Fruit fly (Drosophila melanogaster) whole organism, embryonic: ENCODE results near the gene CG5191.
A peak's percentile ranks its signal among the peaks of the same experiment; 100 is the strongest.

Experiments used
- Atf-2 ChIP-seq: fragments of 200-800 bp; sonication (Bioruptor generic); optimal IDR thresholded peaks from 2 replicates; lab custom pipeline; 2016; ENCODE audit warnings: missing biosample characterization, missing genetic modification characterization
- B-H1 ChIP-seq: fragments of 200-800 bp; sonication (Bioruptor generic); IDR thresholded peaks from 3 replicates; pipeline ENCODE4 v1.3.6; 2022; ENCODE audit warnings: missing biosample characterization, missing genetic modification characterization
- Bteb2 ChIP-seq: fragments of 200-800 bp; sonication (Bioruptor generic); optimal IDR thresholded peaks from 2 replicates; lab custom pipeline; 2016; ENCODE audit warnings: missing biosample characterization, missing genetic modification characterization
- C15 ChIP-seq: fragments of 200-800 bp; sonication (Bioruptor generic); IDR thresholded peaks from 3 replicates; pipeline ENCODE4 v1.3.6; 2022; ENCODE audit warnings: missing biosample characterization, missing genetic modification characterization
- CG1024 ChIP-seq: fragments of 200-800 bp; sonication (Bioruptor generic); IDR thresholded peaks from 2 replicates; pipeline ENCODE4 v1.3.6; 2022; ENCODE audit warnings: missing biosample characterization, missing genetic modification characterization
- CG10366 ChIP-seq: fragments of 200-800 bp; sonication (Bioruptor generic); IDR thresholded peaks from 2 replicates; pipeline ENCODE4 v1.3.6; 2022; ENCODE audit warnings: missing biosample characterization, missing genetic modification characterization
- CG10543 ChIP-seq: fragments of 200-800 bp; sonication (Bioruptor generic); optimal IDR thresholded peaks from 3 replicates; lab custom pipeline; 2017; ENCODE audit warnings: missing biosample characterization, mild to moderate bottlenecking, missing genetic modification characterization, moderate library complexity
- CG1233 ChIP-seq: fragments of 200-800 bp; sonication (Bioruptor generic); optimal IDR thresholded peaks from 4 replicates; lab custom pipeline; 2018; ENCODE audit warnings: missing biosample characterization, mild to moderate bottlenecking, missing genetic modification characterization
- CG14860 ChIP-seq: fragments of 200-800 bp; sonication (Bioruptor generic); IDR thresholded peaks from 3 replicates; pipeline ENCODE4 v1.3.6; 2022; ENCODE audit warnings: missing biosample characterization, missing genetic modification characterization; ENCODE audit not compliant: partially characterized antibody
- CG1529 ChIP-seq: fragments of 200-800 bp; sonication (Bioruptor generic); optimal IDR thresholded peaks from 3 replicates; lab custom pipeline; 2018; ENCODE audit warnings: missing biosample characterization, missing genetic modification characterization
- CG1647 ChIP-seq: fragments of 200-800 bp; sonication (Bioruptor generic); optimal IDR thresholded peaks from 3 replicates; lab custom pipeline; 2016; ENCODE audit warnings: missing biosample characterization, missing genetic modification characterization
- CG18011 ChIP-seq: fragments of 200-800 bp; sonication (Bioruptor generic); optimal IDR thresholded peaks from 2 replicates; lab custom pipeline; 2017; ENCODE audit warnings: missing biosample characterization, missing genetic modification characterization, mild to moderate bottlenecking, moderate library complexity, missing genotype
- CG31388 ChIP-seq: fragments of 200-800 bp; sonication (Bioruptor generic); optimal IDR thresholded peaks from 2 replicates; lab custom pipeline; 2016; ENCODE audit warnings: missing biosample characterization, missing genetic modification characterization
- CG4404 ChIP-seq: fragments of 200-800 bp; sonication (Bioruptor generic); IDR thresholded peaks from 2 replicates; pipeline ENCODE4 v1.3.6; 2022; ENCODE audit warnings: missing biosample characterization, missing genetic modification characterization
- CG4854 ChIP-seq: fragments of 200-800 bp; sonication (Bioruptor generic); optimal IDR thresholded peaks from 2 replicates; lab custom pipeline; 2016; ENCODE audit warnings: missing biosample characterization, missing genetic modification characterization, inconsistent platforms
- CG6175 ChIP-seq: fragments of 200-800 bp; sonication (Bioruptor generic); IDR thresholded peaks from 3 replicates; pipeline ENCODE4 v1.3.6; 2022; ENCODE audit warnings: missing biosample characterization, missing genetic modification characterization
- CG7987 ChIP-seq: fragments of 200-800 bp; sonication (Bioruptor generic); optimal IDR thresholded peaks from 2 replicates; lab custom pipeline; 2018; ENCODE audit warnings: missing biosample characterization, mild to moderate bottlenecking, missing genetic modification characterization, moderate library complexity
- CG9215 ChIP-seq: fragments of 200-800 bp; sonication (Bioruptor generic); IDR thresholded peaks from 2 replicates; pipeline ENCODE4 v1.3.6; 2022; ENCODE audit warnings: missing biosample characterization, missing genetic modification characterization
- CG9797 ChIP-seq: fragments of 200-800 bp; sonication (Bioruptor generic); optimal IDR thresholded peaks from 3 replicates; lab custom pipeline; 2018; ENCODE audit warnings: missing biosample characterization, mild to moderate bottlenecking, missing genetic modification characterization
- Dfd ChIP-seq, 2 experiments: fragments of >200 bp; optimal IDR thresholded peaks; 2 replicates each; lab custom pipeline; 2017; ENCODE audit warnings: missing biosample characterization in 2 of 2, missing genetic modification characterization in 2 of 2
- E2f1 ChIP-seq: fragments of 200-800 bp; sonication (Bioruptor generic); IDR thresholded peaks from 2 replicates; pipeline ENCODE4 v1.3.6; 2022; ENCODE audit warnings: missing biosample characterization, missing genetic modification characterization
- Mrtf ChIP-seq: fragments of 200-800 bp; sonication (Bioruptor generic); IDR thresholded peaks from 3 replicates; pipeline ENCODE4 v1.3.6; 2022; ENCODE audit warnings: missing biosample characterization, missing genetic modification characterization
- Nf-YA ChIP-seq: fragments of 200-800 bp; sonication (Bioruptor generic); IDR thresholded peaks from 2 replicates; pipeline ENCODE4 v1.3.6; 2022; ENCODE audit warnings: missing biosample characterization, missing genetic modification characterization
- Ptx1 ChIP-seq: fragments of 200-800 bp; sonication (Bioruptor generic); IDR thresholded peaks from 2 replicates; pipeline ENCODE4 v1.3.6; 2022; ENCODE audit warnings: missing biosample characterization, missing genetic modification characterization
- Taf1 ChIP-seq: fragments of 200-800 bp; sonication (Bioruptor generic); IDR thresholded peaks from 2 replicates; pipeline ENCODE4 v1.3.6; 2022; ENCODE audit warnings: missing biosample characterization, missing genetic modification characterization
- Trl ChIP-seq, 3 experiments: fragments of >200 bp in 2 of 3; fragments of 200-800 bp in 1 of 3; sonication (Bioruptor generic) in 1 of 3; optimal IDR thresholded peaks; 2 replicates in 1 of 3; 3 replicates in 2 of 3; lab custom pipeline; 2016 to 2017; ENCODE audit warnings: missing biosample characterization in 1 of 3, missing genetic modification characterization in 1 of 3
- Usf ChIP-seq: fragments of 200-800 bp; sonication (Bioruptor generic); optimal IDR thresholded peaks from 2 replicates; lab custom pipeline; 2017; ENCODE audit warnings: missing genotype, missing biosample characterization, missing genetic modification characterization
- Vsx1 ChIP-seq: fragments of 200-800 bp; sonication (Bioruptor generic); optimal IDR thresholded peaks from 2 replicates; lab custom pipeline; 2017; ENCODE audit warnings: missing biosample characterization, mild to moderate bottlenecking, missing genetic modification characterization, missing genetic modification reagents
- cwo ChIP-seq: fragments of 200-800 bp; sonication (Bioruptor generic); optimal IDR thresholded peaks from 3 replicates; lab custom pipeline; 2017; ENCODE audit warnings: missing biosample characterization, missing genetic modification characterization, mild to moderate bottlenecking, moderate library complexity, missing genetic modification reagents
- dpn ChIP-seq, 2 experiments: fragments of 200-800 bp; sonication (Bioruptor generic); optimal IDR thresholded peaks; 3 replicates each; lab custom pipeline; 2016; ENCODE audit warnings: missing biosample characterization in 2 of 2, missing genetic modification characterization in 2 of 2
- fd64A ChIP-seq: fragments of 200-800 bp; sonication (Bioruptor generic); optimal IDR thresholded peaks from 3 replicates; lab custom pipeline; 2018; ENCODE audit warnings: missing biosample characterization, mild to moderate bottlenecking, missing genetic modification characterization
- grau ChIP-seq: fragments of 200-800 bp; optimal IDR thresholded peaks from 3 replicates; lab custom pipeline; 2019; ENCODE audit warnings: missing biosample characterization, mild to moderate bottlenecking, missing genetic modification characterization, moderate library complexity
- kay ChIP-seq: fragments of 200-800 bp; sonication (Bioruptor generic); optimal IDR thresholded peaks from 2 replicates; lab custom pipeline; 2016; ENCODE audit warnings: missing biosample characterization, missing genetic modification characterization
- pan ChIP-seq, 4 experiments: fragments of >200 bp in 3 of 4; fragments of 200-800 bp in 1 of 4; sonication (Bioruptor generic) in 1 of 4; optimal IDR thresholded peaks in 3 of 4; IDR thresholded peaks in 1 of 4; 2 replicates each; pipeline versions ENCODE4 v1.3.6 to Lab custom; 2017 to 2022; ENCODE audit warnings: missing biosample characterization in 2 of 4, missing genetic modification characterization in 2 of 4, mixed read lengths in 1 of 4
- phol ChIP-seq: fragments of 200-800 bp; sonication (Bioruptor generic); optimal IDR thresholded peaks from 3 replicates; lab custom pipeline; 2018; ENCODE audit warnings: missing biosample characterization, mild to moderate bottlenecking, missing genetic modification characterization, moderate library complexity
- psq ChIP-seq: fragments of 200-800 bp; sonication (Bioruptor generic); optimal IDR thresholded peaks from 2 replicates; lab custom pipeline; 2017; ENCODE audit warnings: missing biosample characterization, missing genetic modification characterization
- sc ChIP-seq, 3 experiments: fragments of >200 bp in 2 of 3; fragments of 200-800 bp in 1 of 3; sonication (Bioruptor generic) in 1 of 3; optimal IDR thresholded peaks; 2 replicates in 2 of 3; 3 replicates in 1 of 3; lab custom pipeline; 2017; ENCODE audit warnings: mild to moderate bottlenecking in 1 of 3, missing biosample characterization in 1 of 3, missing genetic modification characterization in 1 of 3, missing genetic modification reagents in 1 of 3
- stwl ChIP-seq: fragments of 200-800 bp; sonication (Bioruptor generic); optimal IDR thresholded peaks from 3 replicates; lab custom pipeline; 2018; ENCODE audit warnings: missing biosample characterization, mild to moderate bottlenecking, missing genetic modification characterization, moderate library complexity
- ttk ChIP-seq: fragments of 200-800 bp; sonication (Bioruptor generic); IDR thresholded peaks from 2 replicates; pipeline ENCODE4 v2.1.2; 2022; ENCODE audit warnings: missing biosample characterization, missing genetic modification characterization
- usp ChIP-seq: fragments of >200 bp; optimal IDR thresholded peaks from 2 replicates; lab custom pipeline; 2017; ENCODE audit warnings: missing biosample characterization, missing genetic modification characterization
- zf30C ChIP-seq: fragments of 200-800 bp; sonication (Bioruptor generic); optimal IDR thresholded peaks from 3 replicates; lab custom pipeline; 2018; ENCODE audit warnings: missing biosample characterization, mild to moderate bottlenecking, missing genetic modification characterization

Gene CG5191

DNA sequence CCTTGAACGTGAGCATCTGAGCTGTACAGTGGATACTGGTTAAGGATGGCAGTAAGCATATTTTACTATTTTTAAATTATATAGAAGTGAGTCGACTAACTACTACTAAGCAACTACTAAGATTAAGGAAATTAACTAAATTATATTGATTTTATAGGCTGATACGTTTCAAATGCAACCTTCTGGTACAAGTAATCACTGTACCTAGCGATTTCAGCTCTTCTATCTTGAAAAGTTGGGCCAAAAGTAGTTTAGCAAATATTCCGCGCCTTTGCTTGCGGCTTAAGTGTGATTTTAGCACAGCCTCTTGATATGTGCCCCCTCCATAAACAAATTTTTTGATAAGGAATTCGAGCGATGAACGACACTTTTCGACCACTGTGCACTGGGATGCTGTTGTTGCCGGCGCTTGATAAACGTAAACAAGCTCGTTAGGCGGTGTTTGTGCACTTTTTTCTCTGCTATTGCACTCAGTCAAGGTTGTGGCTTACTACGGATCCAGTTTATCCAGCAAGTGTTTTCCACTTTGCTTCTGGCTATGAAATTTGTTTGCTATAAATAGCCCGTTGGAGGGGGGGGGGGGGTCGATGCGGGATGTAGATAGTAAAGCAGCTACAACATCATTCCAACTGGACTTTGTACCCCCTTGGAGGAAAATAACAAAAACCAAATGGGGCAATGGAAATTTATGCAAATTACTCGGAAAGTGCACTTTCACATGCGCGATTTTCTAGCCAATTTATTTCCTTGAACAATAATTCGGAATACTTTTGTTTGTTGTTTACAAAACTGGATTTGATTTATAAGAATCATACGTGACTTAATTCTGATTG is 4.2 kb upstream of the CG5191 start (continued):
- no peak for TF ChIP-seq CG1647 (GFP tag; lab: Kevin White, UChicago)
- no peak for TF ChIP-seq stwl (tag; lab: Kevin White, UChicago)
- no peak for TF ChIP-seq CG7987 (GFP tag; lab: Kevin White, UChicago)
- TF ChIP-seq usp (GFP tag; lab: Kevin White, UChicago): no peak
- peak; percentile 88 for TF ChIP-seq Ptx1 (GFP tag; lab: Robert Waterston, UW)
- peak; percentile 60 for TF ChIP-seq phol (tag; lab: Kevin White, UChicago)
- no peak for TF ChIP-seq pan (optimal IDR thresholded peaks at IDR 0.05; lab: Kevin White, UChicago)
- TF ChIP-seq pan (GFP tag; optimal IDR thresholded peaks at IDR 0.05 in 1 of 2, IDR thresholded peaks at IDR 0.05 in 1 of 2): peak in 1 of 2 experiments; percentile 80
- TF ChIP-seq kay (GFP tag; lab: Kevin White, UChicago): no peak
- TF ChIP-seq grau: peak; percentile 94
- TF ChIP-seq CG1529: no peak
- TF ChIP-seq fd64A (GFP tag; lab: Kevin White, UChicago): no peak
- peak; percentile 62; the same call in 1 of the 3 replicates for TF ChIP-seq CG6175 (GFP tag; lab: Robert Waterston, UW)
- peak; percentile 33 for TF ChIP-seq CG4854 (GFP tag; lab: Kevin White, UChicago)
- TF ChIP-seq C15: 0 out of 3 replicates have a peak, but pooled peaks have one; percentile 54
- TF ChIP-seq Dfd (GFP tag; optimal IDR thresholded peaks at IDR 0.05; lab: Kevin White, UChicago): no peak
- peak; percentile 61 for TF ChIP-seq CG4404 (GFP tag; lab: Robert Waterston, UW)
- TF ChIP-seq zf30C (GFP tag; lab: Kevin White, UChicago): no peak
- no peak for TF ChIP-seq CG18011
- no peak for TF ChIP-seq Atf-2 (GFP tag; lab: Kevin White, UChicago)
- TF ChIP-seq CG1024 (GFP tag; lab: Robert Waterston, UW): peak; percentile 11; the same call in 1 of the 2 replicates
- TF ChIP-seq Taf1 (GFP tag; lab: Robert Waterston, UW): peak; percentile 79
- TF ChIP-seq Nf-YA (GFP tag; lab: Robert Waterston, UW): peak; percentile 60; the same call in 1 of the 2 replicates
- peak; percentile 41 for TF ChIP-seq CG31388 (GFP tag; lab: Kevin White, UChicago)
- TF ChIP-seq cwo: peak; percentile 78
- no peak for TF ChIP-seq sc (optimal IDR thresholded peaks at IDR 0.05; lab: Kevin White, UChicago)
- TF ChIP-seq sc (GFP tag; optimal IDR thresholded peaks at IDR 0.05; lab: Kevin White, UChicago): no peak
- peak; percentile 69 for TF ChIP-seq CG10366 (GFP tag; lab: Robert Waterston, UW)
- peak; percentile 73 for TF ChIP-seq E2f1
- no peak for TF ChIP-seq CG9797
- no peak for TF ChIP-seq Trl (optimal IDR thresholded peaks at IDR 0.05; lab: Kevin White, UChicago)
- no peak for TF ChIP-seq Trl (GFP tag; optimal IDR thresholded peaks at IDR 0.05; lab: Kevin White, UChicago)
- peak; percentile 35 for TF ChIP-seq Usf
- TF ChIP-seq CG9215 (GFP tag; lab: Robert Waterston, UW): peak; percentile 81
- peak; percentile 66 for TF ChIP-seq ttk (GFP tag; lab: Robert Waterston, UW)
- no peak for TF ChIP-seq CG1233 (GFP tag; lab: Kevin White, UChicago)
- TF ChIP-seq dpn (GFP tag; optimal IDR thresholded peaks at IDR 0.05; lab: Kevin White, UChicago): peak; percentile 51 to 73
- peak; percentile 73; the same call in 2 of the 3 replicates for TF ChIP-seq Mrtf
- TF ChIP-seq B-H1 (GFP tag; lab: Robert Waterston, UW): 0 out of 3 replicates have a peak, but pooled peaks have one; percentile 35
- TF ChIP-seq Vsx1 (GFP tag; lab: Kevin White, UChicago): no peak
- no peak for TF ChIP-seq psq (GFP tag; lab: Kevin White, UChicago)
- peak; percentile 5 for TF ChIP-seq Bteb2
- no peak for TF ChIP-seq CG10543 (GFP tag; lab: Kevin White, UChicago)
- TF ChIP-seq CG14860 (GFP tag; lab: Robert Waterston, UW): no peak
